Fruit fly (Drosophila melanogaster): ENCODE data around the gene CG42740.

- TF ChIP-seq CG8478 (optimal IDR thresholded peaks at IDR 0.05) (no peak), usp (GFP tag; optimal IDR thresholded peaks at IDR 0.05) (no peak)
These were observed 33.7 kb downstream of the CG42740 start for dm6 chr3R:30389096-30389495.

Measured in whole organism.